Worm (Caenorhabditis elegans) whole organism, L3 larva: ENCODE results near the gene B0250.5.

Source experiments
- R02D3.7 ChIP-seq: fragments of 150-350 bp; optimal IDR thresholded peaks from 2 replicates; lab custom pipeline; 2014; ENCODE audit warnings: missing biosample characterization, missing genetic modification characterization
- aly-2 ChIP-seq: fragments of 150-350 bp; optimal IDR thresholded peaks from 2 replicates; lab custom pipeline; 2014; ENCODE audit warnings: missing biosample characterization, missing genetic modification characterization
- ama-1 ChIP-seq: fragments of 150-350 bp; optimal IDR thresholded peaks from 2 replicates; lab custom pipeline; 2018
- ceh-16 ChIP-seq: sonication (generic microtip); optimal IDR thresholded peaks from 2 replicates; lab custom pipeline; 2017; ENCODE audit warnings: missing biosample characterization, missing genetic modification characterization
- ceh-82 ChIP-seq: fragments of 150-350 bp; optimal IDR thresholded peaks from 2 replicates; lab custom pipeline; 2014; ENCODE audit warnings: missing biosample characterization, missing genetic modification characterization
- ceh-9 ChIP-seq: sonication (generic microtip); optimal IDR thresholded peaks from 2 replicates; lab custom pipeline; 2018; ENCODE audit warnings: missing biosample characterization, missing genetic modification characterization
- daf-12 ChIP-seq: fragments of 150-350 bp; optimal IDR thresholded peaks from 2 replicates; lab custom pipeline; 2014; ENCODE audit warnings: missing biosample characterization, missing genetic modification reagents, missing genetic modification characterization
- egl-27 ChIP-seq: sonication (generic microtip); optimal IDR thresholded peaks from 4 replicates; lab custom pipeline; 2017; ENCODE audit warnings: missing biosample characterization, missing genetic modification reagents, missing genetic modification characterization
- elt-1 ChIP-seq: fragments of 150-350 bp; optimal IDR thresholded peaks from 2 replicates; lab custom pipeline; 2014; ENCODE audit warnings: missing biosample characterization, missing genetic modification characterization
- elt-2 ChIP-seq: sonication (generic microtip); optimal IDR thresholded peaks from 2 replicates; lab custom pipeline; 2016; ENCODE audit warnings: missing genetic modification reagents, mild to moderate bottlenecking, missing genetic modification characterization, missing compliant biosample characterization
- elt-3 ChIP-seq, 3 experiments: fragments of 150-350 bp in 1 of 3; sonication (generic microtip) in 2 of 3; optimal IDR thresholded peaks; 2 replicates in 2 of 3; 4 replicates in 1 of 3; lab custom pipeline; 2014 to 2017; ENCODE audit warnings: missing biosample characterization in 3 of 3, missing genetic modification characterization in 3 of 3
- fkh-10 ChIP-seq: sonication (generic microtip); optimal IDR thresholded peaks from 2 replicates; lab custom pipeline; 2017; ENCODE audit warnings: missing biosample characterization, missing genetic modification reagents, missing genetic modification characterization
- hmg-11 ChIP-seq: sonication (generic microtip); optimal IDR thresholded peaks from 2 replicates; lab custom pipeline; 2016; ENCODE audit warnings: missing genetic modification characterization, missing compliant biosample characterization
- jun-1 ChIP-seq: fragments of 150-350 bp; optimal IDR thresholded peaks from 2 replicates; lab custom pipeline; 2014; ENCODE audit warnings: missing biosample characterization, missing genetic modification reagents, missing genetic modification characterization
- lin-15B ChIP-seq: fragments of 150-350 bp; optimal IDR thresholded peaks from 2 replicates; lab custom pipeline; 2014; ENCODE audit warnings: missing biosample characterization, missing genetic modification characterization
- lin-39 ChIP-seq: fragments of 150-350 bp; optimal IDR thresholded peaks from 2 replicates; lab custom pipeline; 2018; ENCODE audit warnings: missing biosample characterization, missing genetic modification reagents, missing genetic modification characterization
- mdl-1 ChIP-seq: fragments of 150-350 bp; optimal IDR thresholded peaks from 2 replicates; lab custom pipeline; 2014; ENCODE audit warnings: missing biosample characterization, missing genetic modification characterization
- mml-1 ChIP-seq: fragments of 150-350 bp; sonication (generic microtip); optimal IDR thresholded peaks from 3 replicates; lab custom pipeline; 2014; ENCODE audit warnings: missing biosample characterization, missing genetic modification characterization
- nfya-1 ChIP-seq: sonication (generic microtip); optimal IDR thresholded peaks from 2 replicates; lab custom pipeline; 2017; ENCODE audit warnings: missing genetic modification characterization, mild to moderate bottlenecking, missing compliant biosample characterization, antibody characterized with exemption, moderate library complexity; ENCODE audit not compliant: insufficient read depth
- nhr-11 ChIP-seq: fragments of 150-350 bp; optimal IDR thresholded peaks from 2 replicates; lab custom pipeline; 2014; ENCODE audit warnings: missing biosample characterization, missing genetic modification characterization
- nhr-12 ChIP-seq: fragments of 150-350 bp; optimal IDR thresholded peaks from 2 replicates; lab custom pipeline; 2014; ENCODE audit warnings: missing biosample characterization, missing genetic modification characterization
- nhr-23 ChIP-seq: fragments of 150-350 bp; optimal IDR thresholded peaks from 2 replicates; lab custom pipeline; 2014; ENCODE audit warnings: missing biosample characterization, missing genetic modification reagents, missing genetic modification characterization
- nhr-237 ChIP-seq: fragments of 150-350 bp; optimal IDR thresholded peaks from 2 replicates; lab custom pipeline; 2014; ENCODE audit warnings: missing biosample characterization, missing genetic modification characterization
- nhr-25 ChIP-seq: sonication (generic microtip); optimal IDR thresholded peaks from 2 replicates; lab custom pipeline; 2017; ENCODE audit warnings: missing biosample characterization, missing genetic modification characterization
- nhr-43 ChIP-seq: sonication (generic microtip); optimal IDR thresholded peaks from 2 replicates; lab custom pipeline; 2016; ENCODE audit warnings: mild to moderate bottlenecking, missing genetic modification characterization, missing compliant biosample characterization; ENCODE audit not compliant: poor library complexity, severe bottlenecking
- nhr-67 ChIP-seq: fragments of 150-350 bp; optimal IDR thresholded peaks from 2 replicates; lab custom pipeline; 2014; ENCODE audit warnings: missing biosample characterization, missing genetic modification characterization
- nhr-76 ChIP-seq: fragments of 150-350 bp; sonication (generic microtip); optimal IDR thresholded peaks from 5 replicates; lab custom pipeline; 2014; ENCODE audit warnings: missing biosample characterization, missing genetic modification characterization
- pha-4 ChIP-seq: fragments of 150-350 bp; optimal IDR thresholded peaks from 2 replicates; lab custom pipeline; 2014; ENCODE audit warnings: missing biosample characterization, missing genetic modification reagents, missing genetic modification characterization
- sea-2 ChIP-seq: fragments of 150-350 bp; sonication (generic microtip); optimal IDR thresholded peaks from 4 replicates; lab custom pipeline; 2014; ENCODE audit warnings: missing biosample characterization, missing genetic modification reagents, missing genetic modification characterization
- snpc-4 ChIP-seq: fragments of 150-350 bp; optimal IDR thresholded peaks from 2 replicates; lab custom pipeline; 2014; ENCODE audit warnings: missing biosample characterization, missing genetic modification characterization
- tbx-2 ChIP-seq: sonication (generic microtip); optimal IDR thresholded peaks from 2 replicates; lab custom pipeline; 2016; ENCODE audit warnings: mild to moderate bottlenecking, missing genetic modification characterization, missing compliant biosample characterization
- unc-39 ChIP-seq: sonication (generic microtip); optimal IDR thresholded peaks from 4 replicates; lab custom pipeline; 2017; ENCODE audit warnings: missing biosample characterization, missing genetic modification characterization
- zag-1 ChIP-seq: fragments of 150-350 bp; optimal IDR thresholded peaks from 2 replicates; lab custom pipeline; 2014; ENCODE audit warnings: missing biosample characterization, missing genetic modification characterization
- ztf-4 ChIP-seq: fragments of 150-350 bp; optimal IDR thresholded peaks from 2 replicates; lab custom pipeline; 2014; ENCODE audit warnings: missing biosample characterization, missing genetic modification characterization

Gene B0250.5

ce11 chrV:20453811-20454210, 39.9 kb upstream of the B0250.5 start, which contains the start of gene srd-70:
TSS of gene srd-70 (plus strand) at chrV:20454111.
- TF ChIP-seq elt-2 (tag; lab: Kevin White, UChicago) = no peak
- no peak for TF ChIP-seq ama-1 (lab: Kevin White, UChicago)
- TF ChIP-seq egl-27 = no peak
- TF ChIP-seq jun-1 (tag; lab: Kevin White, UChicago) = no peak
- TF ChIP-seq hmg-11 (tag; lab: Kevin White, UChicago) = no peak
- TF ChIP-seq snpc-4 (tag; lab: Kevin White, UChicago) = no peak
- TF ChIP-seq tbx-2 (tag; lab: Kevin White, UChicago) = no peak
- TF ChIP-seq lin-15B (tag; lab: Kevin White, UChicago) = no peak

DNA sequence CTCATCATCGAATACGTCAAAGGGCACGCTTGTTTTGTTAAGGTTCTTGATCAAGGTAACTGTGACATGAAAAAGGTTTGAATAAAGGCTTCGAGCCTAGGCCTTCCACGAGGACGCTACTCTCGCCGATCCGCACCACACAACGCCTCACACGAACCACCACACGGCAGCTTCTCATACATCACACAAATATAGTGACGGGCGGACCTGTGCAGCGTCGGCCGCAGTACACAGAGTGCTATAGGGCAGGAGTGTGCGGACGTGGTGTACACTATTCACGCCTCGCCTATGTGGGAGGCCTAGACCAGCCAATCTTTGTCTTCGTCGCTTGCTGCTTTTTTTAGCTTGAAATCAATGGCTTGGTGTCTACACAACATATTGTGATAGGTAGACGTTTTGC, 38.1 kb upstream of the B0250.5 start:
- TF ChIP-seq ceh-9 (tag; lab: Kevin White, UChicago) = no peak
- no peak for TF ChIP-seq nhr-76
- no peak for TF ChIP-seq nhr-237 (tag; lab: Kevin White, UChicago)
- TF ChIP-seq sea-2 (GFP tag; lab: Kevin White, UChicago) = no peak
- TF ChIP-seq nfya-1 (tag; lab: Kevin White, UChicago) = peak; percentile 35
- no peak for TF ChIP-seq fkh-10
- no peak for TF ChIP-seq R02D3.7 (tag; lab: Kevin White, UChicago)
- TF ChIP-seq nhr-43 = no peak
- TF ChIP-seq snpc-4 (tag; lab: Kevin White, UChicago) = peak; percentile 96
- TF ChIP-seq unc-39 (tag; lab: Kevin White, UChicago) = no peak
- no peak for TF ChIP-seq egl-27
- no peak for TF ChIP-seq zag-1
- peak; percentile 3 for TF ChIP-seq lin-39 (tag; lab: Kevin White, UChicago)
- no peak for TF ChIP-seq aly-2 (tag; lab: Kevin White, UChicago)

DNA sequence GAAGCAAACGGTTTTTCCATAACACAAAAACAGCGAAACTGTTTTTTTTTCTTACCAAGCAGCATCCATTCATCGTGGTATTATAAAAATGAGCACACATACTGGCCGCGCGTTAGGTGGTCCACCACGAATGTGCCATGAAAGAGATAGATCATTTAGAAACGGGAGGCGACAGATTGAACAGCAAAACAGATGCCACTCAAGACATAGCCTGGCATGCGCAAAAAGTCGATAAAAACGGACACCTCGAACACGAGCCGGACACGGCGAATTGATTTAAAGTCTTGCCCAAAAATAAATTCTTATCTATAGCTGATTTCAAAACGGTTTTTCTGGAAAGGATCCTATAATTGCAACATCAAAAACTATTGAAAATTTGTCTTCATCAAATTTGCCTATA, 36.6 kb upstream of the B0250.5 start:
- TF ChIP-seq zag-1 (no peak), lin-39 (tag; lab: Kevin White, UChicago) (peak; percentile 14), hmg-11 (tag; lab: Kevin White, UChicago) (peak; percentile 39)

DNA sequence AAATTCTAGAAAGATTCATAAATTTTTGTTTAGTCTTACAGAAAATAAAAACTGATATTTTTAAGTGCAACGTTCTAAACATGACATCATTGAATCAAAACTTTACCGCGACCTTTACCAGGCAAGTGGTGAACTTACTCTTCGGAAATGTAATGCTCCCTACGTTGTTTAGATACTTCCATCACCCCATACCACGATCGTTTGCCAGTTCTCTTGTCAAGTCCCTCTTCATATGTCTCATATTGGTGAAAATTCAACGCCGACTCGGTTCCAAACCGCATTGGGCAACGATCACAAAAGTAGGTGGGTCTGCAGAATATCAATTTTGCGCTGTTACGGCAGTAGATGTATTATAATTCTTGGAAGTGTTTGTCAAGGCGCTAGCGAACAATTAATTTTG, 32.9 kb upstream of the B0250.5 start, which contains the start of gene B0250.18:
TSS of gene B0250.18 (minus strand) at position 101 of the 400 bp plus-strand sequence.
- TF ChIP-seq daf-12 (tag; lab: Kevin White, UChicago) = no peak
- TF ChIP-seq egl-27 = no peak
- no peak for TF ChIP-seq nhr-43
- no peak for TF ChIP-seq elt-3 (tag; optimal IDR thresholded peaks at IDR 0.05; lab: Kevin White, UChicago)
- TF ChIP-seq nhr-25 (tag; lab: Kevin White, UChicago) = no peak
- TF ChIP-seq lin-39 (tag; lab: Kevin White, UChicago) = no peak
- no peak for TF ChIP-seq mdl-1 (tag; lab: Kevin White, UChicago)
- no peak for TF ChIP-seq snpc-4 (tag; lab: Kevin White, UChicago)
- no peak for TF ChIP-seq nhr-67 (tag; lab: Kevin White, UChicago)
- TF ChIP-seq elt-1 (tag; lab: Kevin White, UChicago) = no peak
- TF ChIP-seq sea-2 (GFP tag; lab: Kevin White, UChicago) = no peak
- TF ChIP-seq fkh-10 = no peak
- no peak for TF ChIP-seq tbx-2 (tag; lab: Kevin White, UChicago)
- no peak for TF ChIP-seq ceh-82
- no peak for TF ChIP-seq nhr-12 (tag; lab: Kevin White, UChicago)
- no peak for TF ChIP-seq nhr-23
- TF ChIP-seq nfya-1 (tag; lab: Kevin White, UChicago) = no peak

DNA sequence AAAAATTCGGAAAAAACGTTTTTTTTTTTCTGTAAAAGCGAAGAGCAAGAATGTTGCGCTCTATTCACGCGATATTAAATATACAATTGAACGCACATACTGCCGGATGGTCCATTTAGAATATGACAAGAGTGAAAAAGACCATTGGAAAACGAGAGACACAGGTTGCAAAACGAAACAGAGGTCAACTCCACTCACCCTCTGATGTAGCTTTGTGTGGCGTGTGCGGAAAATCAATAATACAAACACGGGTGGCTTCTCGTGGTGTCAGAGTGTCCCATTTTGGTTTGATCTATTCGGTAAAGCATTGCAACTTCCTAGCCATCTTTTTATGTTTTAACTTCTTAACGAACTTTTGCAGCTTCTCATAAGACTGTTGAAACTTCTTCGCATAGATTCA, 28.9 kb upstream of the B0250.5 start:
- TF ChIP-seq mml-1 (tag; lab: Kevin White, UChicago) (no peak), ceh-16 (tag; lab: Kevin White, UChicago) (no peak), nhr-43 (no peak), ztf-4 (tag; lab: Kevin White, UChicago) (no peak), lin-39 (tag; lab: Kevin White, UChicago) (no peak), ceh-9 (tag; lab: Kevin White, UChicago) (no peak), nhr-11 (tag; lab: Kevin White, UChicago) (no peak), pha-4 (tag; lab: Kevin White, UChicago) (no peak), elt-2 (tag; lab: Kevin White, UChicago) (no peak)
